Worm (Caenorhabditis elegans): Measurements from ENCODE around the gene kin-21.

DNA sequence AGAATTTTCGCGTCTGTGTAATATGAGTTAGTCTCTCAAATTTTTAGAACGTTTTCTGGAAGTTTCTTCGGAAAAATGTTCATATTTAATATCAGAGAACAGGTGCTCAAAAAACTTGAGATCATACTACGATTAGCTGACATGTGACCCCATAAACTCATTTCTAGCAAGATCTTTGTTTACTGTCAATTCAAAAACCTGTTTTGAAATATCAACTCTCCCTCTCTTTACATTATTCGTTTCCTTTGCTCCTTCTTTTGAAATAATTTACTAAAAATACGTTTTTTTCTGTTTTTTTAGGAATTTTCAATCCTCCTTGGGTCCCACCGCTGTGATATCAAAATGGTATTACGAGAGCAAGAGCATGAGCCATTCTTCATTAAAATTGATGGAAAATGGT lies 33.6 kb upstream of the kin-21 start, which contains the start of gene fat-4:
- no peak for TF ChIP-seq lin-54 (GFP tag; optimal IDR thresholded peaks at IDR 0.05)
- no peak for TF ChIP-seq T26A5.8 (tag; optimal IDR thresholded peaks at IDR 0.05)
- no peak for TF ChIP-seq bed-1 (GFP tag; IDR thresholded peaks at IDR 0.05)
- no peak for TF ChIP-seq Y53F4B.3 (GFP tag; IDR thresholded peaks at IDR 0.05)
- TF ChIP-seq snpc-1.3 (tag; optimal IDR thresholded peaks at IDR 0.05; ENCODE audit: insufficient read depth): no peak
- TF ChIP-seq ama-1 (optimal IDR thresholded peaks at IDR 0.05): no peak
- TF ChIP-seq ama-1 (GFP tag; optimal IDR thresholded peaks at IDR 0.05): no peak
- TF ChIP-seq akir-1 (GFP tag; optimal IDR thresholded peaks at IDR 0.05): no peak
- no peak for TF ChIP-seq pha-4 (tag; optimal IDR thresholded peaks at IDR 0.05)
- TF ChIP-seq tlf-1 (GFP tag; optimal IDR thresholded peaks at IDR 0.05): no peak
